Worm (Caenorhabditis elegans) whole organism, L4 larva: ENCODE measurements around the gene glb-7.

Source experiments
- Y5F2A.4 ChIP-seq: fragments of 200-800 bp; sonication (Bioruptor generic); optimal IDR thresholded peaks from 2 replicates; lab custom pipeline; 2018; ENCODE audit warnings: mild to moderate bottlenecking, missing genetic modification characterization, missing compliant biosample characterization
- ceh-28 ChIP-seq: fragments of 150-350 bp; optimal IDR thresholded peaks from 2 replicates; lab custom pipeline; 2014; ENCODE audit warnings: missing biosample characterization, missing genetic modification reagents, missing genetic modification characterization
- hif-1 ChIP-seq, 2 experiments: sonication (generic microtip); optimal IDR thresholded peaks; 2 replicates each; lab custom pipeline; 2016 to 2017; ENCODE audit warnings: missing compliant biosample characterization in 2 of 2, missing genetic modification characterization in 2 of 2, missing genetic modification reagents in 2 of 2, missing genotype in 2 of 2, mild to moderate bottlenecking in 1 of 2
- lin-29 ChIP-seq: fragments of 200-800 bp; sonication (Bioruptor generic); IDR thresholded peaks from 2 replicates; pipeline ENCODE4 v1.3.6; 2022; ENCODE audit warnings: missing genetic modification reagents, missing genetic modification characterization, missing compliant biosample characterization
- madf-5 ChIP-seq, 2 experiments: fragments of 200-800 bp; sonication (Bioruptor generic); IDR thresholded peaks; 2 replicates each; pipeline ENCODE4 v1.3.6; 2022; ENCODE audit warnings: missing compliant biosample characterization in 2 of 2, missing genetic modification characterization in 2 of 2
- nhr-10 ChIP-seq: fragments of 150-350 bp; optimal IDR thresholded peaks from 2 replicates; lab custom pipeline; 2014; ENCODE audit warnings: missing biosample characterization, missing genetic modification characterization
- nhr-11 ChIP-seq: fragments of 150-350 bp; optimal IDR thresholded peaks from 2 replicates; lab custom pipeline; 2014; ENCODE audit warnings: missing biosample characterization, missing genetic modification characterization
- nhr-111 ChIP-seq: fragments of 200-800 bp; sonication (Bioruptor generic); optimal IDR thresholded peaks from 2 replicates; lab custom pipeline; 2018; ENCODE audit warnings: mild to moderate bottlenecking, missing genetic modification characterization, missing compliant biosample characterization
- unc-39 ChIP-seq: sonication (generic microtip); optimal IDR thresholded peaks from 2 replicates; lab custom pipeline; 2017; ENCODE audit warnings: missing biosample characterization, missing genetic modification characterization
- unc-62 ChIP-seq, 3 experiments: fragments of 150-350 bp in 1 of 3; sonication (generic microtip); optimal IDR thresholded peaks in 2 of 3; peaks in 1 of 3; 1 replicate in 1 of 3; 2 replicates in 2 of 3; lab custom pipeline; 2014 to 2017; ENCODE audit warnings: missing biosample characterization in 3 of 3, missing genetic modification characterization in 3 of 3, missing genetic modification reagents in 3 of 3, missing genotype in 1 of 3
- zag-1 ChIP-seq: fragments of 150-350 bp; optimal IDR thresholded peaks from 2 replicates; lab custom pipeline; 2014; ENCODE audit warnings: missing biosample characterization, missing genetic modification characterization

- no peak for TF ChIP-seq nhr-10 (tag; lab: Kevin White, UChicago)
- no peak for TF ChIP-seq ceh-28
- no peak for TF ChIP-seq zag-1 (tag; lab: Kevin White, UChicago)
- no peak for TF ChIP-seq lin-29 (GFP tag; lab: Robert Waterston, UW)
- TF ChIP-seq Y5F2A.4, result no peak
- no peak for TF ChIP-seq nhr-11 (tag; lab: Kevin White, UChicago)
- no peak for TF ChIP-seq madf-5 (GFP tag; IDR thresholded peaks at IDR 0.05; lab: Robert Waterston, UW)
- TF ChIP-seq unc-39 (tag; lab: Kevin White, UChicago), result no peak
- TF ChIP-seq hif-1 (tag; optimal IDR thresholded peaks at IDR 0.05; lab: Kevin White, UChicago), result no peak
- no peak for TF ChIP-seq nhr-111 (GFP tag; lab: Kevin White, UChicago)
- no peak for TF ChIP-seq unc-62 (GFP tag; optimal IDR thresholded peaks at IDR 0.05 in 1 of 2; lab: Kevin White, UChicago)
- no peak for TF ChIP-seq unc-62 (tag; optimal IDR thresholded peaks at IDR 0.05; lab: Kevin White, UChicago)
Observed at ce11 chrIV:2130714-2131113, 8.1 kb downstream of the glb-7 start, which contains the start of gene prmt-6.
